Worm (Caenorhabditis elegans) whole organism, late embryonic: ENCODE data around the gene Y17G7B.21.

Experiments used
- C08G9.2 ChIP-seq: sonication (generic microtip); optimal IDR thresholded peaks from 2 replicates; lab custom pipeline; 2016; ENCODE audit warnings: mild to moderate bottlenecking, missing genetic modification characterization, moderate library complexity, missing compliant biosample characterization
- K02D7.2 ChIP-seq: sonication (generic microtip); optimal IDR thresholded peaks from 2 replicates; lab custom pipeline; 2017; ENCODE audit warnings: mild to moderate bottlenecking, missing genetic modification characterization, missing compliant biosample characterization
- Y22D7AL.16 ChIP-seq: sonication (generic microtip); optimal IDR thresholded peaks from 2 replicates; lab custom pipeline; 2016; ENCODE audit warnings: missing genetic modification characterization, missing compliant biosample characterization
- ahr-1 ChIP-seq: sonication (generic microtip); optimal IDR thresholded peaks from 2 replicates; lab custom pipeline; 2016; ENCODE audit warnings: missing genetic modification characterization, missing compliant biosample characterization
- ama-1 ChIP-seq: fragments of 150-350 bp; optimal IDR thresholded peaks from 2 replicates; lab custom pipeline; 2014
- ceh-14 ChIP-seq: sonication (generic microtip); optimal IDR thresholded peaks from 2 replicates; lab custom pipeline; 2016; ENCODE audit warnings: missing genotype, missing genetic modification characterization, missing compliant biosample characterization
- ceh-18 ChIP-seq: sonication (generic microtip); optimal IDR thresholded peaks from 2 replicates; lab custom pipeline; 2016; ENCODE audit warnings: missing genetic modification characterization, missing compliant biosample characterization
- ceh-2 ChIP-seq: sonication (generic microtip); optimal IDR thresholded peaks from 2 replicates; lab custom pipeline; 2016; ENCODE audit warnings: missing genotype, missing genetic modification characterization, missing compliant biosample characterization
- ceh-24 ChIP-seq: sonication (generic microtip); optimal IDR thresholded peaks from 2 replicates; lab custom pipeline; 2016; ENCODE audit warnings: mild to moderate bottlenecking, missing genetic modification characterization, missing compliant biosample characterization
- ceh-48 ChIP-seq: sonication (generic microtip); optimal IDR thresholded peaks from 2 replicates; lab custom pipeline; 2016; ENCODE audit warnings: missing genetic modification characterization, inconsistent platforms, missing compliant biosample characterization
- ceh-6 ChIP-seq: fragments of 200-800 bp; sonication (Bioruptor generic); optimal IDR thresholded peaks from 2 replicates; lab custom pipeline; 2018; ENCODE audit warnings: mild to moderate bottlenecking, missing genetic modification characterization, missing compliant biosample characterization
- dve-1 ChIP-seq: sonication (generic microtip); optimal IDR thresholded peaks from 2 replicates; lab custom pipeline; 2017; ENCODE audit warnings: antibody characterized with exemption, mild to moderate bottlenecking, missing genetic modification characterization, missing compliant biosample characterization
- ets-4 ChIP-seq: sonication (generic microtip); optimal IDR thresholded peaks from 2 replicates; lab custom pipeline; 2016; ENCODE audit warnings: missing genetic modification characterization, missing compliant biosample characterization
- fkh-10 ChIP-seq: fragments of 150-350 bp; optimal IDR thresholded peaks from 2 replicates; lab custom pipeline; 2014; ENCODE audit warnings: missing biosample characterization, missing genetic modification reagents, missing genetic modification characterization
- hlh-15 ChIP-seq: sonication (generic microtip); optimal IDR thresholded peaks from 2 replicates; lab custom pipeline; 2016; ENCODE audit warnings: missing genetic modification characterization, missing compliant biosample characterization
- hlh-8 ChIP-seq: sonication (generic microtip); optimal IDR thresholded peaks from 2 replicates; lab custom pipeline; 2016; ENCODE audit warnings: missing genotype, missing genetic modification characterization, missing compliant biosample characterization
- madf-2 ChIP-seq: sonication (generic microtip); optimal IDR thresholded peaks from 2 replicates; lab custom pipeline; 2017; ENCODE audit warnings: missing genetic modification characterization, missing compliant biosample characterization
- npax-4 ChIP-seq: sonication (generic microtip); optimal IDR thresholded peaks from 2 replicates; lab custom pipeline; 2016; ENCODE audit warnings: missing genetic modification characterization, missing compliant biosample characterization
- pag-3 ChIP-seq: sonication (generic microtip); optimal IDR thresholded peaks from 2 replicates; lab custom pipeline; 2016; ENCODE audit warnings: missing compliant biosample characterization, missing genetic modification characterization, borderline replicate concordance
- pha-2 ChIP-seq: sonication (generic microtip); optimal IDR thresholded peaks from 2 replicates; lab custom pipeline; 2017; ENCODE audit warnings: mild to moderate bottlenecking, missing genetic modification characterization, missing compliant biosample characterization
- pros-1 ChIP-seq: fragments of 150-350 bp; optimal IDR thresholded peaks from 2 replicates; lab custom pipeline; 2014; ENCODE audit warnings: missing biosample characterization, missing genetic modification reagents, missing genetic modification characterization
- ref-2 ChIP-seq: sonication (generic microtip); optimal IDR thresholded peaks from 2 replicates; lab custom pipeline; 2016; ENCODE audit warnings: missing genetic modification characterization, missing compliant biosample characterization
- sox-2 ChIP-seq: fragments of 200-800 bp; sonication (Bioruptor generic); IDR thresholded peaks from 2 replicates; pipeline ENCODE4 v1.3.6; 2022; ENCODE audit warnings: missing genetic modification reagents, missing genetic modification characterization, missing compliant biosample characterization
- sox-4 ChIP-seq: sonication (generic microtip); optimal IDR thresholded peaks from 2 replicates; lab custom pipeline; 2017; ENCODE audit warnings: mild to moderate bottlenecking, missing genetic modification characterization, inconsistent platforms, missing compliant biosample characterization
- tbx-7 ChIP-seq: sonication (generic microtip); optimal IDR thresholded peaks from 2 replicates; lab custom pipeline; 2016; ENCODE audit warnings: missing genotype, missing genetic modification characterization, missing compliant biosample characterization
- unc-3 ChIP-seq, 2 experiments: fragments of 200-800 bp in 1 of 2; sonication (Bioruptor generic) in 1 of 2; sonication (generic microtip) in 1 of 2; conservative IDR thresholded peaks in 1 of 2; optimal IDR thresholded peaks in 1 of 2; 2 replicates each; pipeline versions ENCODE4 v1.3.6 to Lab custom; 2016 to 2022; ENCODE audit warnings: missing compliant biosample characterization in 2 of 2, missing genetic modification characterization in 2 of 2, missing genetic modification reagents in 1 of 2
- unc-42 ChIP-seq: sonication (generic microtip); optimal IDR thresholded peaks from 2 replicates; lab custom pipeline; 2016; ENCODE audit warnings: missing genotype, missing genetic modification characterization, missing compliant biosample characterization

The Y17G7B.21 gene

DNA sequence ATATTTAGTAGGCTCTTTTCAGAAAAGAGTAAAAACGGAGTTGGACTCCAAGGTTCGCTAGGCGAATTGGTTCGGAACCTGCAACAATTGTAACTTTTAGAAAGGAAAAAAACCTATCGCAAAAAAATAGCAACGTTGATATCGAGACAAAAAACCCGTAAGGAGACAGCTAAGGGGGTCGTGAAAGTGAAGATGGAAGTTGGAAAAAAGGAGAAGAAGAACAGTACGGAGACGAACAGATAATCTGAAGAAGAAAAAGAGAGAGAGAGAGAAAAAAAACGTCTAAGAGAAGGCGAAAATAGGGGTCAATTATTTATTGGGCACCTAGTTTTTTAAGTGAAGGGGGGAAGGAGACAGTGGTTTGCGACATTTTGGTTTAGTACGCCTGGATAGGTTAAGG, 42.2 kb downstream of the Y17G7B.21 start, which contains the start of gene lin-29:
Gene lin-29, minus strand, starts transcription at position 78 of the 400 bp plus-strand sequence.
- no peak for TF ChIP-seq sox-4 (tag; lab: Kevin White, UChicago)

DNA sequence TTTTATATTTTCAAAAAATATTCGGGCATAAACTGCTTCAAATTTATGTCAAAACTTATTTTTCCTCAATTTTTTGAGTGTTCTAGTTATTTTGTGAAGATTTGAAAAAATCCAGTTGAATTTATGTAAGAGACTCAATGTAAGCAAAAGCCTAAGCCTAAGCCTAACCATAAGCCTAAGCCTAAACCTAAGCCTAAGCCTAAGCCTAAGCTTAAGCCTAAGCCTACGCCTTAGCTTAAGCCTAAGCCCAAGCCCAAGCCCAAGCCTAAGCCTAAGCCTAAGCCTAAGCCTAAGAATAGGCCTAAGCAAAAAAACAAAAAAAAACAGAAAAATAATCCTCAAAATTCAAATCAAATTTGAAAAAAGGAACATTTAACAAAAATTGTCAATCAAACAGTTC, 47.3 kb downstream of the Y17G7B.21 start:
- TF ChIP-seq pros-1, result no peak
- peak; percentile 56 for TF ChIP-seq dve-1

DNA sequence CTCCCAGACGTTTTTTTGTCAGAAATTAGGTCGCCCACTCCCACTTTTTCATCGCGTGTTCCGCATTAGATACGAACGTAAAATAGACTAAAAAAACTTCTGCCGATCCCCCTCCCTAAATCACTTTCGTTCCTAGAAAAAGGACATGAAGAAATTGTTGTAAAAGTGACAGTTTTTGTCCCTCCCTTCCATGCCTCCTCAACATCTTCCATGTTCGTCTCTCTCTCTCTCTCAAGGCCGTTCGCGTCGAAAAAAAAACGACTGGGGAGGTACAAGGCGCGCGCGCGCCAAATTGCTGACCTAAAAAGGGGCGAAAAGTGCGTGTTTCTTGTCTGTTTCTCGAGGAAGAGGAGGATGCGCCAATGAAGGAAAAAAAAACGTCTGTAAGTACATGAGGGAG, 48.7 kb downstream of the Y17G7B.21 start:
- TF ChIP-seq hlh-8 (no peak), ahr-1 (tag; lab: Kevin White, UChicago) (no peak), sox-4 (tag; lab: Kevin White, UChicago) (no peak)

DNA sequence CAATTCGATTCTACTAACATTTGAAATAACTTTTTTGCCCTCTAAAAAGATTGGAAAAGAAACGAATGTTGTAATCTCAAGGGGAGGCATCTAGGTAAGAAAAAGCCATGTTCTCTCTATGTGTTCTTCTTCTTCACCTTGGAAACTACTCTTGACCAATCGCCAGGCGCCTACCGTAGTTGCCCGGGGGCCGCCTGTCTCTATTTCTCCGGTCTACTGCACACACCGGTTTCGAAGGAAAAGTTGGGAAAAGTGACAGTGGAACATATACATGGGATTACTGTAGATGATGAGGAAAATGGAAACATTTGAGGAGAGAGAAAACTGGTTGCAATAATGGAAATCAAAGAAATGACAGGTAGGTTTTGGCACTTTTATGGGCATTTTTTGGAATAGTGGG, 51.0 kb downstream of the Y17G7B.21 start:
- TF ChIP-seq madf-2 (no peak), ceh-18 (tag; lab: Kevin White, UChicago) (no peak), pag-3 (tag; lab: Kevin White, UChicago) (no peak), ceh-2 (tag; lab: Kevin White, UChicago) (no peak), ceh-48 (tag; lab: Kevin White, UChicago) (no peak), npax-4 (tag; lab: Kevin White, UChicago) (no peak), C08G9.2 (tag; lab: Kevin White, UChicago) (no peak)

DNA sequence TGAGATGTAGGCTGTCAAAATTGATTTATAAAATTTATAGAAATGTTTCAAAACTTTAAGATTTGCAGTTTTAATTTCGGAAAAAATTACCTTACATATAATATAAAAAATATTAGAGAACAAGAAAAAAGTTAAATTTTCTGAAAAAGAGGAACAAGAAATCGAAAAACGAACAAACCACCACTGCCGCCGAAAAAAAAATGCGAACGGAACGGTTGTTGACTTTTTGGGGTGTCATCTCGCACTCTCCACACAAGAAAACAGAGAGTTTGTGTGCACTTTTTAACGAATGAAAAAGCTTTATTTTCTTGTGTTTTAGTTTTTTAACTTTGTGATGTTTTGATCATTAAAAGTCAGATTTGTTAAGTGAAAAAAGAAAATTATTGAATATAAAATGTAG, 52.3 kb downstream of the Y17G7B.21 start:
- TF ChIP-seq K02D7.2 (no peak), ceh-14 (tag; lab: Kevin White, UChicago) (no peak), tbx-7 (tag; lab: Kevin White, UChicago) (no peak), Y22D7AL.16 (tag; lab: Kevin White, UChicago) (no peak), hlh-15 (tag; lab: Kevin White, UChicago) (no peak), unc-42 (tag; lab: Kevin White, UChicago) (no peak), C08G9.2 (tag; lab: Kevin White, UChicago) (no peak), fkh-10 (no peak), ets-4 (no peak), ceh-24 (tag; lab: Kevin White, UChicago) (no peak), dve-1 (no peak), pha-2 (no peak), ceh-6 (GFP tag; lab: Kevin White, UChicago) (no peak), ref-2 (tag; lab: Kevin White, UChicago) (no peak), unc-3 (GFP tag; conservative IDR thresholded peaks at IDR 0.05; lab: Robert Waterston, UW) (no peak), unc-3 (tag; optimal IDR thresholded peaks at IDR 0.05; lab: Kevin White, UChicago) (no peak), ama-1 (no peak), sox-2 (no peak), madf-2 (no peak), pag-3 (tag; lab: Kevin White, UChicago) (no peak)
